Fruit fly (Drosophila melanogaster): ENCODE measurements around the gene CG8475.

CG8475 gene

dm6 chr2L:8229628-8230027 lies 32.9 kb upstream of the CG8475 start (continued):
- no peak for TF ChIP-seq Dp (GFP tag; optimal IDR thresholded peaks at IDR 0.05)
- no peak for TF ChIP-seq MESR4 (GFP tag; optimal IDR thresholded peaks at IDR 0.05)
- no peak for TF ChIP-seq mld (GFP tag; IDR thresholded peaks at IDR 0.05; ENCODE audit: partially characterized antibody)
- TF ChIP-seq trh (GFP tag; optimal IDR thresholded peaks at IDR 0.05), result no peak
- no peak for TF ChIP-seq CG7271 (tag; optimal IDR thresholded peaks at IDR 0.05)
- TF ChIP-seq chif (GFP tag; optimal IDR thresholded peaks at IDR 0.05), result peak in 1 of 2 experiments; percentile 24
- TF ChIP-seq onecut (GFP tag; IDR thresholded peaks at IDR 0.05), result peak; percentile 24
- TF ChIP-seq CG17568 (GFP tag; optimal IDR thresholded peaks at IDR 0.05), result no peak
- TF ChIP-seq psq (GFP tag; optimal IDR thresholded peaks at IDR 0.05), result no peak
- TF ChIP-seq dm (GFP tag; optimal IDR thresholded peaks at IDR 0.05), result no peak
- no peak for TF ChIP-seq Mrtf (GFP tag; IDR thresholded peaks at IDR 0.05)
- TF ChIP-seq Dip2 (GFP tag; IDR thresholded peaks at IDR 0.05), result no peak
- no peak for TF ChIP-seq fru (optimal IDR thresholded peaks at IDR 0.05)
- no peak for TF ChIP-seq CG7556 (GFP tag; optimal IDR thresholded peaks at IDR 0.05)
- TF ChIP-seq aop (GFP tag; IDR thresholded peaks at IDR 0.05), result no peak
- TF ChIP-seq CG6254 (GFP tag; optimal IDR thresholded peaks at IDR 0.05), result peak; percentile 3
- TF ChIP-seq tx (GFP tag; optimal IDR thresholded peaks at IDR 0.05), result no peak
- TF ChIP-seq Max (GFP tag; optimal IDR thresholded peaks at IDR 0.05), result no peak
- no peak for TF ChIP-seq CG11504 (tag; optimal IDR thresholded peaks at IDR 0.05)
- TF ChIP-seq CG7357 (GFP tag; IDR thresholded peaks at IDR 0.05), result peak; percentile 33; the same call in 1 of the 3 replicates
- TF ChIP-seq Atf-2 (GFP tag; optimal IDR thresholded peaks at IDR 0.05), result peak; percentile 19
- no peak for TF ChIP-seq CG2129 (GFP tag; IDR thresholded peaks at IDR 0.05; ENCODE audit: partially characterized antibody)
- peak; percentile 83 for TF ChIP-seq sens (GFP tag)
- no peak for TF ChIP-seq fd102C (GFP tag; optimal IDR thresholded peaks at IDR 0.05)
- peak; percentile 68 for TF ChIP-seq slbo (GFP tag; IDR thresholded peaks at IDR 0.05)
- no peak for TF ChIP-seq HmgZ (tag; optimal IDR thresholded peaks at IDR 0.05)
- TF ChIP-seq CG15269 (tag; optimal IDR thresholded peaks at IDR 0.05), result no peak
- peak; percentile 35 for TF ChIP-seq grau (tag; optimal IDR thresholded peaks at IDR 0.05)
- TF ChIP-seq btn (GFP tag; optimal IDR thresholded peaks at IDR 0.05), result no peak
- no peak for TF ChIP-seq CG7745 (tag; optimal IDR thresholded peaks at IDR 0.05)
- TF ChIP-seq CG8290 (GFP tag; optimal IDR thresholded peaks at IDR 0.05), result no peak
- no peak for TF ChIP-seq CG8290 (tag; optimal IDR thresholded peaks at IDR 0.05)
- TF ChIP-seq CG9437 (GFP tag; optimal IDR thresholded peaks at IDR 0.05), result no peak
- no peak for TF ChIP-seq Dref (GFP tag; IDR thresholded peaks at IDR 0.05)
- TF ChIP-seq Hr3 (GFP tag; optimal IDR thresholded peaks at IDR 0.05), result no peak
- TF ChIP-seq CG32772 (GFP tag; IDR thresholded peaks at IDR 0.05), result no peak
- 0 out of 2 replicates have a peak, but pooled peaks have one; percentile 23 for TF ChIP-seq ttk (GFP tag; IDR thresholded peaks at IDR 0.05)
- no peak for TF ChIP-seq CG2889 (GFP tag; IDR thresholded peaks at IDR 0.05)
- no peak for TF ChIP-seq Camta (GFP tag; optimal IDR thresholded peaks at IDR 0.05)
- TF ChIP-seq CG8944 (GFP tag; optimal IDR thresholded peaks at IDR 0.05), result no peak
- TF ChIP-seq GATAe (GFP tag; conservative IDR thresholded peaks at IDR 0.05), result no peak
- TF ChIP-seq dmrt11E (tag; optimal IDR thresholded peaks at IDR 0.05), result peak; percentile 47
- peak; percentile 17 for TF ChIP-seq CoRest (tag; optimal IDR thresholded peaks at IDR 0.05)
- peak; percentile 33 for TF ChIP-seq Sox102F (GFP tag; optimal IDR thresholded peaks at IDR 0.05)
- TF ChIP-seq fd96Cb (tag; optimal IDR thresholded peaks at IDR 0.05), result peak; percentile 13
- no peak for TF ChIP-seq CG3281 (GFP tag; optimal IDR thresholded peaks at IDR 0.05)
- TF ChIP-seq CG16779 (GFP tag; IDR thresholded peaks at IDR 0.05), result no peak
- no peak for TF ChIP-seq CG6272 (GFP tag; IDR thresholded peaks at IDR 0.05)
- TF ChIP-seq vnd (GFP tag; IDR thresholded peaks at IDR 0.05; ENCODE audit: partially characterized antibody), result no peak
- no peak for TF ChIP-seq CG3838 (GFP tag; optimal IDR thresholded peaks at IDR 0.05)
- TF ChIP-seq B-H1 (GFP tag; IDR thresholded peaks at IDR 0.05), result peak; percentile 26; the same call in 2 of the 3 replicates
- TF ChIP-seq CG7987 (GFP tag; optimal IDR thresholded peaks at IDR 0.05), result no peak
- no peak for TF ChIP-seq CG6175 (GFP tag; IDR thresholded peaks at IDR 0.05)
